Fruit fly (Drosophila melanogaster) whole organism, embryonic: ENCODE data around the gene ImpL1.

Experiments used
- CG15011 ChIP-seq: fragments of 200-800 bp; sonication (Bioruptor generic); optimal IDR thresholded peaks from 3 replicates; lab custom pipeline; 2018; ENCODE audit warnings: missing biosample characterization, mild to moderate bottlenecking, missing genetic modification characterization
- CG18764 ChIP-seq: fragments of 200-800 bp; sonication (Bioruptor generic); optimal IDR thresholded peaks from 3 replicates; lab custom pipeline; 2016; ENCODE audit warnings: missing biosample characterization, missing genetic modification characterization
- CG3726 ChIP-seq: fragments of 200-800 bp; sonication (Bioruptor generic); IDR thresholded peaks from 3 replicates; pipeline ENCODE4, ENCODE4 v1.3.6; 2022; ENCODE audit warnings: missing biosample characterization, missing genetic modification characterization
- CG7357 ChIP-seq: fragments of 200-800 bp; sonication (Bioruptor generic); IDR thresholded peaks from 3 replicates; pipeline ENCODE4 v1.3.6; 2022; ENCODE audit warnings: missing biosample characterization, missing genetic modification characterization
- MTF-1 ChIP-seq: fragments of 200-800 bp; sonication (Bioruptor generic); optimal IDR thresholded peaks from 2 replicates; lab custom pipeline; 2018; ENCODE audit warnings: missing biosample characterization, mild to moderate bottlenecking, missing genetic modification characterization, borderline replicate concordance
- Mrtf ChIP-seq: fragments of 200-800 bp; sonication (Bioruptor generic); IDR thresholded peaks from 3 replicates; pipeline ENCODE4 v1.3.6; 2022; ENCODE audit warnings: missing biosample characterization, missing genetic modification characterization
- az2 ChIP-seq: fragments of 200-800 bp; sonication (Bioruptor generic); optimal IDR thresholded peaks from 3 replicates; lab custom pipeline; 2016; ENCODE audit warnings: missing biosample characterization, missing genetic modification characterization
- dmrt11E ChIP-seq: fragments of 200-800 bp; sonication (Bioruptor generic); optimal IDR thresholded peaks from 3 replicates; lab custom pipeline; 2018; ENCODE audit warnings: missing biosample characterization, mild to moderate bottlenecking, missing genetic modification characterization, moderate library complexity
- eve ChIP-seq, 2 experiments: fragments of >200 bp; optimal IDR thresholded peaks; 2 replicates each; lab custom pipeline; 2017; ENCODE audit warnings: missing biosample characterization in 2 of 2, missing genetic modification characterization in 2 of 2
- hb ChIP-seq: fragments of 200-800 bp; sonication (Bioruptor generic); IDR thresholded peaks from 3 replicates; pipeline ENCODE4 v1.3.6; 2022; ENCODE audit warnings: missing biosample characterization, missing genetic modification characterization; ENCODE audit not compliant: partially characterized antibody
- sisA ChIP-seq: fragments of 200-800 bp; sonication (Bioruptor generic); IDR thresholded peaks from 2 replicates; pipeline ENCODE4 v1.3.6; 2022; ENCODE audit warnings: missing biosample characterization, missing genetic modification characterization

DNA sequence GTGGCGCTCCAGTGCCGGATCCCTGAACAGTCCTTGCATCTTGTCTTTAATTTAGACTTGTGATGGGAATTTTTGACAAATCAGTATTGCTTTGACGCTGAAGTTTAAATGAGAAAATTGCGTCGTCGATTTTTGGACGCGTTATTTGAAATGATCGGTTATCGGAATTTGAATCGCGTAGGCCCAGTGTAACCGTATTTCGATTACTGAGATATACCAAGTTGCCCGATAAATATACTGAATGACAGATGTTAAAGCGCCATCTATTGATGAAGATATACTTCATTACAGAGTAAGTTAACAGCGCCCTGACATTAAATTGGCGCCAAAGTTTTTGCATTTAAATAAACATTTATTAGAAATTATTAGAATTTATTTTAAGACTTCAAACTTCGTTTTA is 7.3 kb downstream of the ImpL1 start, which contains the start of gene Poc1:
- no peak for TF ChIP-seq eve (GFP tag; optimal IDR thresholded peaks at IDR 0.05; lab: Kevin White, UChicago)
- no peak for TF ChIP-seq CG3726 (GFP tag; lab: Robert Waterston, UW)
- TF ChIP-seq az2, result no peak
- peak; percentile 35; the same call in 1 of the 3 replicates for TF ChIP-seq hb (GFP tag; lab: Robert Waterston, UW)
- TF ChIP-seq CG18764, result no peak
- no peak for TF ChIP-seq CG7357 (GFP tag; lab: Robert Waterston, UW)
- TF ChIP-seq sisA (GFP tag; lab: Robert Waterston, UW), result no peak
- no peak for TF ChIP-seq Mrtf (GFP tag; lab: Robert Waterston, UW)
- TF ChIP-seq MTF-1 (GFP tag; lab: Kevin White, UChicago), result no peak
- TF ChIP-seq dmrt11E (tag; lab: Kevin White, UChicago), result no peak
- no peak for TF ChIP-seq CG15011 (GFP tag; lab: Kevin White, UChicago)
